Fruit fly (Drosophila melanogaster) whole organism, embryonic: ENCODE data around the gene SoxN.

Experiments used
- CG10147 ChIP-seq: fragments of 200-800 bp; sonication (Bioruptor generic); optimal IDR thresholded peaks from 2 replicates; lab custom pipeline; 2019; ENCODE audit warnings: missing biosample characterization, mild to moderate bottlenecking, missing genetic modification characterization, moderate library complexity
- CG11696 ChIP-seq: fragments of 200-800 bp; sonication (Bioruptor generic); IDR thresholded peaks from 2 replicates; pipeline ENCODE4 v1.3.6; 2022; ENCODE audit warnings: missing biosample characterization, missing genetic modification characterization
- CG12104 ChIP-seq: fragments of 200-800 bp; sonication (Bioruptor generic); optimal IDR thresholded peaks from 3 replicates; lab custom pipeline; 2016; ENCODE audit warnings: missing biosample characterization, missing genetic modification characterization
- CG16815 ChIP-seq: fragments of 200-800 bp; sonication (Bioruptor generic); optimal IDR thresholded peaks from 3 replicates; lab custom pipeline; 2017; ENCODE audit warnings: missing biosample characterization, mild to moderate bottlenecking, missing genetic modification characterization
- CG17328 ChIP-seq: fragments of 200-800 bp; sonication (Bioruptor generic); IDR thresholded peaks from 2 replicates; pipeline ENCODE4 v1.3.6; 2022; ENCODE audit warnings: missing biosample characterization, missing genetic modification characterization
- CG17361 ChIP-seq: fragments of 200-800 bp; sonication (Bioruptor generic); IDR thresholded peaks from 3 replicates; pipeline ENCODE4 v1.3.6; 2022; ENCODE audit warnings: missing biosample characterization, missing genetic modification characterization
- CG17802 ChIP-seq: fragments of 200-800 bp; sonication (Bioruptor generic); optimal IDR thresholded peaks from 2 replicates; lab custom pipeline; 2018; ENCODE audit warnings: missing biosample characterization, mild to moderate bottlenecking, missing genetic modification characterization, moderate library complexity
- CG18011 ChIP-seq: fragments of 200-800 bp; sonication (Bioruptor generic); optimal IDR thresholded peaks from 2 replicates; lab custom pipeline; 2017; ENCODE audit warnings: missing biosample characterization, missing genetic modification characterization, mild to moderate bottlenecking, moderate library complexity, missing genotype
- CG18599 ChIP-seq: fragments of 200-800 bp; sonication (Bioruptor generic); optimal IDR thresholded peaks from 3 replicates; lab custom pipeline; 2017; ENCODE audit warnings: missing biosample characterization, missing genetic modification characterization, mild to moderate bottlenecking, moderate library complexity, missing genetic modification reagents
- CG18764 ChIP-seq: fragments of 200-800 bp; sonication (Bioruptor generic); optimal IDR thresholded peaks from 3 replicates; lab custom pipeline; 2016; ENCODE audit warnings: missing biosample characterization, missing genetic modification characterization
- CG31365 ChIP-seq: fragments of 200-800 bp; sonication (Bioruptor generic); optimal IDR thresholded peaks from 2 replicates; lab custom pipeline; 2018; ENCODE audit warnings: missing biosample characterization, mild to moderate bottlenecking, missing genetic modification characterization
- CG31441 ChIP-seq: fragments of 200-800 bp; sonication (Bioruptor generic); IDR thresholded peaks from 2 replicates; pipeline ENCODE4 v1.3.6; 2022; ENCODE audit warnings: missing biosample characterization, missing genetic modification characterization
- CG4617 ChIP-seq: fragments of 200-800 bp; sonication (Bioruptor generic); optimal IDR thresholded peaks from 3 replicates; lab custom pipeline; 2016; ENCODE audit warnings: missing biosample characterization, missing genetic modification characterization, borderline replicate concordance
- CG4820 ChIP-seq: fragments of 200-800 bp; sonication (Bioruptor generic); optimal IDR thresholded peaks from 3 replicates; lab custom pipeline; 2016; ENCODE audit warnings: missing biosample characterization, missing genetic modification characterization
- CG4854 ChIP-seq: fragments of 200-800 bp; sonication (Bioruptor generic); optimal IDR thresholded peaks from 2 replicates; lab custom pipeline; 2016; ENCODE audit warnings: missing biosample characterization, missing genetic modification characterization, inconsistent platforms
- CG7556 ChIP-seq: fragments of 200-800 bp; sonication (Bioruptor generic); optimal IDR thresholded peaks from 2 replicates; lab custom pipeline; 2017; ENCODE audit warnings: missing biosample characterization, mild to moderate bottlenecking, missing genetic modification characterization
- CG7839 ChIP-seq: fragments of 200-800 bp; sonication (Bioruptor generic); optimal IDR thresholded peaks from 3 replicates; lab custom pipeline; 2018; ENCODE audit warnings: missing biosample characterization, mild to moderate bottlenecking, missing genetic modification characterization, moderate library complexity
- CG8924 ChIP-seq: fragments of 200-800 bp; optimal IDR thresholded peaks from 3 replicates; lab custom pipeline; 2019; ENCODE audit warnings: missing biosample characterization, mild to moderate bottlenecking, missing genetic modification characterization, moderate library complexity
- CG9215 ChIP-seq: fragments of 200-800 bp; sonication (Bioruptor generic); IDR thresholded peaks from 2 replicates; pipeline ENCODE4 v1.3.6; 2022; ENCODE audit warnings: missing biosample characterization, missing genetic modification characterization
- Dip2 ChIP-seq: fragments of 200-800 bp; sonication (Bioruptor generic); IDR thresholded peaks from 2 replicates; pipeline ENCODE4 v1.3.6; 2022; ENCODE audit warnings: missing biosample characterization, missing genetic modification characterization
- Eip74EF ChIP-seq, 2 experiments: fragments of 200-800 bp in 1 of 2; fragments of >200 bp in 1 of 2; sonication (Bioruptor generic) in 1 of 2; optimal IDR thresholded peaks; 2 replicates each; lab custom pipeline; 2017 to 2019; ENCODE audit warnings: missing biosample characterization in 2 of 2, missing genetic modification characterization in 2 of 2, mild to moderate bottlenecking in 1 of 2, moderate library complexity in 1 of 2
- HLH54F ChIP-seq: fragments of 200-800 bp; sonication (Bioruptor generic); optimal IDR thresholded peaks from 3 replicates; lab custom pipeline; 2016; ENCODE audit warnings: missing biosample characterization, missing genetic modification characterization
- Hr51 ChIP-seq, 2 experiments: fragments of 200-800 bp; sonication (Bioruptor generic); optimal IDR thresholded peaks; 2 replicates in 1 of 2; 3 replicates in 1 of 2; lab custom pipeline; 2016 to 2018; ENCODE audit warnings: missing biosample characterization in 2 of 2, missing genetic modification characterization in 2 of 2, mild to moderate bottlenecking in 1 of 2, moderate library complexity in 1 of 2
- MTF-1 ChIP-seq: fragments of 200-800 bp; sonication (Bioruptor generic); optimal IDR thresholded peaks from 2 replicates; lab custom pipeline; 2018; ENCODE audit warnings: missing biosample characterization, mild to moderate bottlenecking, missing genetic modification characterization, borderline replicate concordance
- Optix ChIP-seq: fragments of 200-800 bp; sonication (Bioruptor generic); IDR thresholded peaks from 3 replicates; pipeline ENCODE4 v1.3.6; 2022; ENCODE audit warnings: missing biosample characterization, missing genetic modification characterization
- Sin3A ChIP-seq: fragments of >200 bp; optimal IDR thresholded peaks from 2 replicates; lab custom pipeline; 2018
- Sox100B ChIP-seq: fragments of 200-800 bp; sonication (Bioruptor generic); optimal IDR thresholded peaks from 3 replicates; lab custom pipeline; 2018; ENCODE audit warnings: missing biosample characterization, mild to moderate bottlenecking, missing genetic modification characterization
- Stat92E ChIP-seq, 3 experiments: fragments of >200 bp in 2 of 3; fragments of 200-800 bp in 1 of 3; sonication (Bioruptor generic) in 1 of 3; optimal IDR thresholded peaks; 2 replicates each; lab custom pipeline; 2017 to 2019; ENCODE audit warnings: missing biosample characterization in 3 of 3, missing genetic modification characterization in 3 of 3, mild to moderate bottlenecking in 1 of 3, moderate library complexity in 1 of 3
- Tbp ChIP-seq: fragments of >200 bp; optimal IDR thresholded peaks from 2 replicates; lab custom pipeline; 2018; ENCODE audit warnings: missing biosample characterization, missing genetic modification characterization
- ase ChIP-seq: fragments of 200-800 bp; sonication (Bioruptor generic); IDR thresholded peaks from 3 replicates; pipeline ENCODE4 v1.3.6; 2022; ENCODE audit warnings: missing biosample characterization, missing genetic modification characterization
- bigmax ChIP-seq: fragments of 200-800 bp; sonication (Bioruptor generic); optimal IDR thresholded peaks from 2 replicates; lab custom pipeline; 2018; ENCODE audit warnings: missing biosample characterization, mild to moderate bottlenecking, missing genetic modification characterization
- danr ChIP-seq: fragments of 200-800 bp; sonication (Bioruptor generic); IDR thresholded peaks from 2 replicates; pipeline ENCODE4 v1.3.6; 2022; ENCODE audit warnings: missing biosample characterization, missing genetic modification characterization
- dm ChIP-seq: fragments of 200-800 bp; sonication (Bioruptor generic); optimal IDR thresholded peaks from 3 replicates; lab custom pipeline; 2016; ENCODE audit warnings: missing biosample characterization, missing genetic modification characterization
- en ChIP-seq: fragments of 200-800 bp; sonication (Bioruptor generic); optimal IDR thresholded peaks from 2 replicates; lab custom pipeline; 2016; ENCODE audit warnings: missing biosample characterization, missing genetic modification characterization
- fu2 ChIP-seq: fragments of 200-800 bp; sonication (Bioruptor generic); optimal IDR thresholded peaks from 2 replicates; lab custom pipeline; 2016; ENCODE audit warnings: missing biosample characterization, missing genetic modification characterization
- gsb ChIP-seq: fragments of 200-800 bp; sonication (Bioruptor generic); IDR thresholded peaks from 2 replicates; pipeline ENCODE4 v1.3.6; 2022; ENCODE audit warnings: missing biosample characterization, missing genetic modification characterization
- jumu ChIP-seq: fragments of 200-800 bp; sonication (Bioruptor generic); optimal IDR thresholded peaks from 3 replicates; lab custom pipeline; 2016; ENCODE audit warnings: missing biosample characterization, missing genetic modification characterization
- lmd ChIP-seq: fragments of 200-800 bp; sonication (Bioruptor generic); IDR thresholded peaks from 2 replicates; pipeline ENCODE4 v1.3.6; 2022; ENCODE audit warnings: missing biosample characterization, missing genetic modification characterization
- nau ChIP-seq: fragments of 200-800 bp; sonication (Bioruptor generic); optimal IDR thresholded peaks from 3 replicates; lab custom pipeline; 2017; ENCODE audit warnings: missing biosample characterization, mild to moderate bottlenecking, missing genetic modification characterization, missing genetic modification reagents
- otp ChIP-seq: fragments of 200-800 bp; sonication (Bioruptor generic); IDR thresholded peaks from 3 replicates; pipeline ENCODE4, ENCODE4 v1.3.6; 2022; ENCODE audit warnings: missing biosample characterization, missing genetic modification characterization
- pan ChIP-seq, 4 experiments: fragments of >200 bp in 3 of 4; fragments of 200-800 bp in 1 of 4; sonication (Bioruptor generic) in 1 of 4; optimal IDR thresholded peaks in 3 of 4; IDR thresholded peaks in 1 of 4; 2 replicates each; pipeline versions ENCODE4 v1.3.6 to Lab custom; 2017 to 2022; ENCODE audit warnings: missing biosample characterization in 2 of 4, missing genetic modification characterization in 2 of 4, mixed read lengths in 1 of 4
- seq ChIP-seq: fragments of 200-800 bp; sonication (Bioruptor generic); IDR thresholded peaks from 2 replicates; pipeline ENCODE4 v1.3.6; 2022; ENCODE audit warnings: missing biosample characterization, missing genetic modification characterization
- sob ChIP-seq: fragments of 200-800 bp; sonication (Bioruptor generic); IDR thresholded peaks from 2 replicates; pipeline ENCODE4 v1.3.6; 2022; ENCODE audit warnings: missing biosample characterization, missing genetic modification characterization
- sr ChIP-seq: fragments of 200-800 bp; sonication (Bioruptor generic); IDR thresholded peaks from 3 replicates; pipeline ENCODE4 v1.3.6; 2022; ENCODE audit warnings: missing biosample characterization, missing genetic modification characterization
- sug ChIP-seq: fragments of 200-800 bp; optimal IDR thresholded peaks from 2 replicates; lab custom pipeline; 2019; ENCODE audit warnings: missing biosample characterization, mild to moderate bottlenecking, missing genetic modification characterization, moderate library complexity
- trh ChIP-seq: fragments of 200-800 bp; sonication (Bioruptor generic); optimal IDR thresholded peaks from 2 replicates; lab custom pipeline; 2016; ENCODE audit warnings: missing biosample characterization, missing genetic modification characterization
- tup ChIP-seq: fragments of 200-800 bp; sonication (Bioruptor generic); optimal IDR thresholded peaks from 2 replicates; lab custom pipeline; 2016; ENCODE audit warnings: missing biosample characterization, mild to moderate bottlenecking, missing genetic modification characterization, moderate library complexity
- z ChIP-seq: fragments of 200-800 bp; sonication (Bioruptor generic); IDR thresholded peaks from 3 replicates; pipeline ENCODE4 v1.3.6; 2022; ENCODE audit warnings: missing biosample characterization, missing genetic modification characterization
- zfh2 ChIP-seq: fragments of 200-800 bp; sonication (Bioruptor generic); optimal IDR thresholded peaks from 2 replicates; lab custom pipeline; 2016; ENCODE audit warnings: missing biosample characterization, missing genetic modification characterization

Gene SoxN

DNA sequence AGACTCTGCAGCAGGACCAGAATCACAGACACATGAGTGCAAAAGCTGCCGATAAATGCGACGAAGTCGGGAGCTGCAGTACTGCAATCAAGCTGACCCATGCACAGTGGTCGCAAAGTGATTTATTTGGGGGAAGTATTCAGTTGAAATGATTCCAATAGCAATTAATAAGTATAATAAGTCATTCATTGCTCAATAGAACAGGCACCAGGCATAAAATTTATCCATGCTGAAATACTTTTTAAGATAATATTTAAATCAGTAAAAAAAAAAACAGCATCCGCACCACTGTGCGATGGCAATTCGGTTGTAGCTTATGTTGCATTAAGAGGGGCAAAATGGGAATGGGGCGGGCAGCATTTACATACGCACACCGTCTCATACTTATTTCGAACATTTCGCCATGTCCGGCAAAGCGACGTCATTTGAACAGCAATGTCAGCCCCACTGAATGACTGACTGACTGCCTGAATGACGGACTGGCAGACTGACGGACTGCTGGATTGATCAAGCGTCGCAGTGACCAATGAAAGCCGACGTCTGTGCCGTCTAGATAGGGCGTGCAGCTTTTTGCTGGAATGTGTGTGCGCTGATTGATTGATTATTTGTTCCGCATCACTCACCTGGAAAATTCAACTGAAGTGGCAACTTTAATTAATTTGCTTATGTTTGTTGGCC, 9.5 kb downstream of the SoxN start (continued):
- peak; percentile 37 for TF ChIP-seq CG10147
- no peak for TF ChIP-seq z (GFP tag; lab: Robert Waterston, UW)
- TF ChIP-seq Eip74EF (GFP tag; optimal IDR thresholded peaks at IDR 0.05; lab: Kevin White, UChicago) = peak in 1 of 2 experiments; percentile 57
- TF ChIP-seq ase = no peak
- no peak for TF ChIP-seq CG18011 (GFP tag; lab: Kevin White, UChicago)
- TF ChIP-seq CG31365 = no peak
- peak; percentile 29 for TF ChIP-seq en (GFP tag; lab: Kevin White, UChicago)
- peak; percentile 26 for TF ChIP-seq tup
- peak; percentile 56 for TF ChIP-seq CG4854
- TF ChIP-seq Sox100B (GFP tag; lab: Kevin White, UChicago) = peak; percentile 46
- TF ChIP-seq jumu = no peak
- TF ChIP-seq CG17802 (tag; lab: Kevin White, UChicago) = no peak
- TF ChIP-seq CG17328 = peak; percentile 89
- TF ChIP-seq HLH54F (GFP tag; lab: Kevin White, UChicago) = no peak
- peak; percentile 54 for TF ChIP-seq CG8924 (tag; lab: Kevin White, UChicago)
- no peak for TF ChIP-seq bigmax
- no peak for TF ChIP-seq dm (GFP tag; lab: Kevin White, UChicago)
- no peak for TF ChIP-seq pan (optimal IDR thresholded peaks at IDR 0.05; lab: Kevin White, UChicago)
- peak in 1 of 2 experiments; percentile 71 for TF ChIP-seq pan (GFP tag; optimal IDR thresholded peaks at IDR 0.05 in 1 of 2, IDR thresholded peaks at IDR 0.05 in 1 of 2)
- TF ChIP-seq danr (GFP tag; lab: Robert Waterston, UW) = 0 out of 2 replicates have a peak, but pooled peaks have one; percentile 37
- peak; percentile 93 for TF ChIP-seq otp
- TF ChIP-seq sr = 0 out of 3 replicates have a peak, but pooled peaks have one; percentile 30
- no peak for TF ChIP-seq gsb
- no peak for TF ChIP-seq trh (GFP tag; lab: Kevin White, UChicago)
- peak; percentile 77 for TF ChIP-seq seq (GFP tag; lab: Robert Waterston, UW)
- TF ChIP-seq Optix = peak; percentile 71; the same call in 2 of the 3 replicates
- no peak for TF ChIP-seq nau (GFP tag; lab: Kevin White, UChicago)
- no peak for TF ChIP-seq CG18599
- TF ChIP-seq CG4820 = peak; percentile 87
- no peak for TF ChIP-seq fu2
- TF ChIP-seq Stat92E (GFP tag; optimal IDR thresholded peaks at IDR 0.05; lab: Kevin White, UChicago) = no peak
- TF ChIP-seq MTF-1 = no peak
- peak; percentile 77 for TF ChIP-seq CG7839 (tag; lab: Kevin White, UChicago)
- peak; percentile 79 for TF ChIP-seq lmd (GFP tag; lab: Robert Waterston, UW)
- TF ChIP-seq Hr51 (GFP tag; optimal IDR thresholded peaks at IDR 0.05; lab: Kevin White, UChicago) = peak in 1 of 2 experiments; percentile 68
- TF ChIP-seq Sin3A = no peak
- TF ChIP-seq CG11696 (GFP tag; lab: Robert Waterston, UW) = 0 out of 2 replicates have a peak, but pooled peaks have one; percentile 25
- TF ChIP-seq Tbp (GFP tag; lab: Kevin White, UChicago) = no peak
- TF ChIP-seq CG16815 (GFP tag; lab: Kevin White, UChicago) = peak; percentile 9
- no peak for TF ChIP-seq CG9215 (GFP tag; lab: Robert Waterston, UW)
- TF ChIP-seq CG17361 (GFP tag; lab: Robert Waterston, UW) = peak; percentile 31; the same call in 2 of the 3 replicates
- TF ChIP-seq CG4617 (GFP tag; lab: Kevin White, UChicago) = no peak
- peak; percentile 44 for TF ChIP-seq CG12104
- peak; percentile 46 for TF ChIP-seq CG31441 (GFP tag; lab: Robert Waterston, UW)
- no peak for TF ChIP-seq zfh2 (GFP tag; lab: Kevin White, UChicago)
- no peak for TF ChIP-seq CG18764 (GFP tag; lab: Kevin White, UChicago)
- TF ChIP-seq sob (GFP tag; lab: Robert Waterston, UW) = peak; percentile 67; the same call in 1 of the 2 replicates
- TF ChIP-seq Dip2 = no peak
- peak; percentile 37 for TF ChIP-seq CG7556 (GFP tag; lab: Kevin White, UChicago)
- TF ChIP-seq sug (tag; lab: Kevin White, UChicago) = no peak
